Worm (Caenorhabditis elegans) whole organism, late embryonic: Measurements from ENCODE around the gene srh-73.

Experiments used
- C08G9.2 ChIP-seq: sonication (generic microtip); optimal IDR thresholded peaks from 2 replicates; lab custom pipeline; 2016; ENCODE audit warnings: mild to moderate bottlenecking, missing genetic modification characterization, moderate library complexity, missing compliant biosample characterization
- F13H6.1 ChIP-seq: sonication (generic microtip); optimal IDR thresholded peaks from 2 replicates; lab custom pipeline; 2016; ENCODE audit warnings: missing genetic modification characterization, missing compliant biosample characterization
- K02D7.2 ChIP-seq: sonication (generic microtip); optimal IDR thresholded peaks from 2 replicates; lab custom pipeline; 2017; ENCODE audit warnings: mild to moderate bottlenecking, missing genetic modification characterization, missing compliant biosample characterization
- K09A11.1 ChIP-seq: sonication (generic microtip); optimal IDR thresholded peaks from 2 replicates; lab custom pipeline; 2017; ENCODE audit warnings: antibody characterized with exemption, mild to moderate bottlenecking, missing genetic modification characterization, missing compliant biosample characterization; ENCODE audit not compliant: insufficient read depth
- T23F11.4 ChIP-seq: fragments of 200-800 bp; sonication (Bioruptor generic); optimal IDR thresholded peaks from 2 replicates; lab custom pipeline; 2018; ENCODE audit warnings: mild to moderate bottlenecking, missing genetic modification characterization, missing compliant biosample characterization
- Y22D7AL.16 ChIP-seq: sonication (generic microtip); optimal IDR thresholded peaks from 2 replicates; lab custom pipeline; 2016; ENCODE audit warnings: missing genetic modification characterization, missing compliant biosample characterization
- ahr-1 ChIP-seq: sonication (generic microtip); optimal IDR thresholded peaks from 2 replicates; lab custom pipeline; 2016; ENCODE audit warnings: missing genetic modification characterization, missing compliant biosample characterization
- ceh-18 ChIP-seq: sonication (generic microtip); optimal IDR thresholded peaks from 2 replicates; lab custom pipeline; 2016; ENCODE audit warnings: missing genetic modification characterization, missing compliant biosample characterization
- ceh-19 ChIP-seq: fragments of 200-800 bp; sonication (Bioruptor generic); optimal IDR thresholded peaks from 2 replicates; lab custom pipeline; 2018; ENCODE audit warnings: mild to moderate bottlenecking, missing genetic modification characterization, missing compliant biosample characterization
- ceh-34 ChIP-seq: sonication (generic microtip); optimal IDR thresholded peaks from 2 replicates; lab custom pipeline; 2016; ENCODE audit warnings: mild to moderate bottlenecking, missing genetic modification characterization, missing compliant biosample characterization
- ceh-9 ChIP-seq: sonication (generic microtip); optimal IDR thresholded peaks from 2 replicates; lab custom pipeline; 2016; ENCODE audit warnings: mild to moderate bottlenecking, missing genetic modification characterization, inconsistent platforms, missing compliant biosample characterization
- dmd-4 ChIP-seq: sonication (generic microtip); optimal IDR thresholded peaks from 2 replicates; lab custom pipeline; 2016; ENCODE audit warnings: borderline replicate concordance, missing genetic modification characterization, missing compliant biosample characterization
- dve-1 ChIP-seq: sonication (generic microtip); optimal IDR thresholded peaks from 2 replicates; lab custom pipeline; 2017; ENCODE audit warnings: antibody characterized with exemption, mild to moderate bottlenecking, missing genetic modification characterization, missing compliant biosample characterization
- elt-2 ChIP-seq: sonication (generic microtip); optimal IDR thresholded peaks from 2 replicates; lab custom pipeline; 2016; ENCODE audit warnings: missing genetic modification reagents, missing genetic modification characterization, missing compliant biosample characterization
- elt-4 ChIP-seq: sonication (generic microtip); optimal IDR thresholded peaks from 2 replicates; lab custom pipeline; 2016; ENCODE audit warnings: missing genetic modification characterization, missing compliant biosample characterization
- ets-4 ChIP-seq: sonication (generic microtip); optimal IDR thresholded peaks from 2 replicates; lab custom pipeline; 2016; ENCODE audit warnings: missing genetic modification characterization, missing compliant biosample characterization
- fax-1 ChIP-seq: sonication (generic microtip); optimal IDR thresholded peaks from 2 replicates; lab custom pipeline; 2016; ENCODE audit warnings: missing genotype, missing genetic modification characterization, missing compliant biosample characterization
- fkh-10 ChIP-seq: fragments of 150-350 bp; optimal IDR thresholded peaks from 2 replicates; lab custom pipeline; 2014; ENCODE audit warnings: missing biosample characterization, missing genetic modification reagents, missing genetic modification characterization
- gmeb-2 ChIP-seq: sonication (generic microtip); optimal IDR thresholded peaks from 2 replicates; lab custom pipeline; 2016; ENCODE audit warnings: missing genetic modification characterization, inconsistent platforms, missing compliant biosample characterization
- hlh-13 ChIP-seq: fragments of 200-800 bp; sonication (Bioruptor generic); optimal IDR thresholded peaks from 2 replicates; lab custom pipeline; 2018; ENCODE audit warnings: mild to moderate bottlenecking, missing genetic modification characterization, missing compliant biosample characterization
- hlh-15 ChIP-seq: sonication (generic microtip); optimal IDR thresholded peaks from 2 replicates; lab custom pipeline; 2016; ENCODE audit warnings: missing genetic modification characterization, missing compliant biosample characterization
- hlh-30 ChIP-seq: sonication (generic microtip); optimal IDR thresholded peaks from 2 replicates; lab custom pipeline; 2017; ENCODE audit warnings: antibody characterized with exemption, missing genetic modification characterization, missing compliant biosample characterization; ENCODE audit not compliant: insufficient read depth
- hlh-6 ChIP-seq: sonication (generic microtip); optimal IDR thresholded peaks from 2 replicates; lab custom pipeline; 2016; ENCODE audit warnings: missing genotype, missing genetic modification characterization, missing compliant biosample characterization
- hlh-8 ChIP-seq: sonication (generic microtip); optimal IDR thresholded peaks from 2 replicates; lab custom pipeline; 2016; ENCODE audit warnings: missing genotype, missing genetic modification characterization, missing compliant biosample characterization
- lin-11 ChIP-seq: fragments of 200-800 bp; sonication (Bioruptor generic); optimal IDR thresholded peaks from 2 replicates; lab custom pipeline; 2018; ENCODE audit warnings: mild to moderate bottlenecking, missing genetic modification characterization, missing compliant biosample characterization
- nfya-1 ChIP-seq: sonication (generic microtip); optimal IDR thresholded peaks from 2 replicates; lab custom pipeline; 2017; ENCODE audit warnings: missing genetic modification characterization, mild to moderate bottlenecking, missing compliant biosample characterization, antibody characterized with exemption, moderate library complexity
- npax-4 ChIP-seq: sonication (generic microtip); optimal IDR thresholded peaks from 2 replicates; lab custom pipeline; 2016; ENCODE audit warnings: missing genetic modification characterization, missing compliant biosample characterization
- odd-2 ChIP-seq: sonication (generic microtip); optimal IDR thresholded peaks from 2 replicates; lab custom pipeline; 2017; ENCODE audit warnings: antibody characterized with exemption, mild to moderate bottlenecking, missing genetic modification characterization, missing compliant biosample characterization
- pha-2 ChIP-seq: sonication (generic microtip); optimal IDR thresholded peaks from 2 replicates; lab custom pipeline; 2017; ENCODE audit warnings: mild to moderate bottlenecking, missing genetic modification characterization, missing compliant biosample characterization
- pha-4 ChIP-seq: fragments of 150-350 bp; optimal IDR thresholded peaks from 2 replicates; lab custom pipeline; 2018; ENCODE audit warnings: missing biosample characterization, missing genetic modification reagents, missing genetic modification characterization
- pqm-1 ChIP-seq: sonication (generic microtip); optimal IDR thresholded peaks from 2 replicates; lab custom pipeline; 2016; ENCODE audit warnings: missing genetic modification characterization, missing compliant biosample characterization
- pros-1 ChIP-seq: fragments of 150-350 bp; optimal IDR thresholded peaks from 2 replicates; lab custom pipeline; 2014; ENCODE audit warnings: missing biosample characterization, missing genetic modification reagents, missing genetic modification characterization
- ref-2 ChIP-seq: sonication (generic microtip); optimal IDR thresholded peaks from 2 replicates; lab custom pipeline; 2016; ENCODE audit warnings: missing genetic modification characterization, missing compliant biosample characterization
- rnt-1 ChIP-seq: sonication (generic microtip); optimal IDR thresholded peaks from 2 replicates; lab custom pipeline; 2016; ENCODE audit warnings: missing genetic modification characterization, missing compliant biosample characterization
- sdc-2 ChIP-seq: sonication (generic microtip); optimal IDR thresholded peaks from 2 replicates; lab custom pipeline; 2016; ENCODE audit warnings: missing genotype, missing genetic modification characterization, missing compliant biosample characterization
- syd-9 ChIP-seq: sonication (generic microtip); optimal IDR thresholded peaks from 2 replicates; lab custom pipeline; 2016; ENCODE audit warnings: mild to moderate bottlenecking, missing genetic modification characterization, moderate library complexity, missing compliant biosample characterization
- unc-55 ChIP-seq: sonication (generic microtip); optimal IDR thresholded peaks from 2 replicates; lab custom pipeline; 2017; ENCODE audit warnings: missing biosample characterization, missing genetic modification reagents, missing genetic modification characterization
- unc-86 ChIP-seq: sonication (generic microtip); optimal IDR thresholded peaks from 2 replicates; lab custom pipeline; 2016; ENCODE audit warnings: missing genetic modification characterization, missing compliant biosample characterization
- zip-5 ChIP-seq: sonication (generic microtip); optimal IDR thresholded peaks from 2 replicates; lab custom pipeline; 2016; ENCODE audit warnings: missing genetic modification characterization, missing compliant biosample characterization

srh-73 gene

DNA sequence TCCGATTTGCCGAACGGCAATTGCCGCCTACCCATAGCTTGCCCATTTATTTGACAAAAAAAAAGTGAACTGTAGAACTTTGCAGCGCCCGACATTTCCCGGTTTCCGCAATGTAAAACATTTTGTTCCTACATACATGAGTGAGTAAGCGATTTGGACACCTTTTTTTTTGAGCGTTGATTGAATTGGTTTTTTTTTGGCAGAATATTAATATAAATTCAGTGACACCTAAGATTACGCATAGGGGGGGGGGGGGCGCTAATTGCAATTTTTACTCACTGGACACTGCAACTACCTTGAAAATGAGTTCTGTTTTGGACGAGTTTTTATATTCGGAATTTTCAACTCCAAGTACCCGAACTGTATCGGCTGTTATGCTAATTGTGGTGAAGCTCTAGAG is 13.6 kb downstream of the srh-73 start, which contains the start of gene srx-118:
srx-118 (plus strand) TSS at position 301 of the 400 bp plus-strand sequence.
- no peak for TF ChIP-seq hlh-30 (tag; lab: Kevin White, UChicago)
- TF ChIP-seq ref-2 (tag; lab: Kevin White, UChicago), result no peak
- no peak for TF ChIP-seq elt-4 (tag; lab: Kevin White, UChicago)
- no peak for TF ChIP-seq T23F11.4 (GFP tag; lab: Kevin White, UChicago)
- TF ChIP-seq nfya-1 (tag; lab: Kevin White, UChicago), result no peak
- TF ChIP-seq gmeb-2, result no peak
- no peak for TF ChIP-seq unc-55 (GFP tag; lab: Kevin White, UChicago)
- no peak for TF ChIP-seq pqm-1 (tag; lab: Kevin White, UChicago)

DNA sequence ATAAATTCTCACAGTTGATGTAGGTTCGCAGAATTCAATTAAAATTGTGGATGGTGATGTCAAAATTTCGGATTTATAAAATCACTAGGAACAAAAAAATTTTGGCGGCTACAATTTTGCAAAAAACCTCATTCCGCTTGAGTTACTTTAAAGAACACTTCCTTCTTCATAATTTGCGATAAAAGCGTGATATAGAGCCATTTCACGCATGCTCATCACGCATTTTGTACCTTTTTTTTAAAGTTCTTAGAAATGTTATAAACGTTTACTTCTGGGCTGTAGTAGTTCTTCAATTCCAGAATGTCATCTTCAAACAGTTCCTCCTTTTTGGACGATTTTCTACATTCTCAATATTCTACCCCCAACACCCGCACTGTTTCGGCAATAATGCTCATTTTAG is 16.0 kb downstream of the srh-73 start, which contains the start of gene srx-119:
srx-119 (plus strand) TSS at position 301 of the 400 bp plus-strand sequence.
- no peak for TF ChIP-seq npax-4 (tag; lab: Kevin White, UChicago)
- TF ChIP-seq rnt-1, result no peak
- no peak for TF ChIP-seq unc-86
- no peak for TF ChIP-seq lin-11 (tag; lab: Kevin White, UChicago)
- no peak for TF ChIP-seq zip-5
- no peak for TF ChIP-seq K02D7.2 (tag; lab: Kevin White, UChicago)
- TF ChIP-seq fax-1 (tag; lab: Kevin White, UChicago), result no peak
- TF ChIP-seq dve-1, result no peak
- no peak for TF ChIP-seq syd-9 (tag; lab: Kevin White, UChicago)
- no peak for TF ChIP-seq ceh-19 (GFP tag; lab: Kevin White, UChicago)
- TF ChIP-seq pqm-1 (tag; lab: Kevin White, UChicago), result no peak
- TF ChIP-seq pha-4 (tag; lab: Kevin White, UChicago), result no peak
- no peak for TF ChIP-seq dmd-4 (tag; lab: Kevin White, UChicago)

DNA sequence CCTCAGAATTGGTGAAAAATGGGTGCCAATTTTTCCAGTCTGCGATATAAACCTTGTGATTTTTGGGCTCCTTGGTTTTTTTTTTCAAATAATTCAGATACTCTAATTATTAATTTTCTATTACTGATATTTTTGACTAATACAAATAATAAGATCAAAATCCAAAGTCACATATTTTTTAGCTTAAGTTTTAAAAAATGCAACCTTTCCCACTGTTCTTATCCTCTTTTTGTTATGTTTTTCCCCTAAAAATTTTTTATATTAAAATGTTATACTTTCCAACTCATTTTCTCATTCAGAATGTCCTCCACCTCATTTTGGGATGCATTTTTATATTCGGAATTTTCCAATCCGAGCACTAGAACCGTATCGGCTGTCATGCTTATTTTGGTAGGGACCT is 19.0 kb downstream of the srh-73 start, which contains the start of gene srx-120:
srx-120 (plus strand) TSS at position 301 of the 400 bp plus-strand sequence.
- TF ChIP-seq dve-1 (no peak), K02D7.2 (tag; lab: Kevin White, UChicago) (no peak), K09A11.1 (tag; lab: Kevin White, UChicago) (no peak), pros-1 (tag; lab: Kevin White, UChicago) (no peak), hlh-13 (GFP tag; lab: Kevin White, UChicago) (no peak), hlh-15 (tag; lab: Kevin White, UChicago) (no peak), ceh-18 (tag; lab: Kevin White, UChicago) (no peak), ceh-9 (no peak), hlh-6 (no peak), elt-2 (tag; lab: Kevin White, UChicago) (no peak), hlh-8 (tag; lab: Kevin White, UChicago) (no peak), Y22D7AL.16 (tag; lab: Kevin White, UChicago) (no peak)
- TF ChIP-seq, all 69 proteins: peak for 0

DNA sequence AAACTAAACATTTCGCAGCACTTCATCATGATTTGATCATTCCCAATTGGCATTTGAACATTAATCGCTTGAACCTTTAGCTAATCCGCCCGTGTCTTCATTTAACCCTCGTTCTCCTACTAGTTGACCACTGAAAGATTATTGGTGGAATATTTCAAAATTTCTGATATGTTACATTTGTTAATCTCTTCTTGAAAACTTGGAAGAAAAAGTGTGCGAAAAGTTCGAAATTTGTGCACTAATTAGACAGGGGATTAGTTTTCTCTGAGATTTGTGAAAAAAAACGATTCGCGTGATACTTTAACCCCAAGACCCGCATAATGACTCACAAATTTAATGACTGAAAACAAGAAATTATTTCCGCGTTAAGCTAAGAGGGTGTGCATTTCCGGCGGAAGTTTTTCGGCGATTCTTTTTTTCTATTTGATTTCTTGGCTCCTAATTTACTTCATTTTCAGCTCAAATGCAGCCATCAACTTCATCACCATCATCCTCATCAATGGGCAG is 23.4 kb downstream of the srh-73 start, which contains the start of gene nimk-1:
nimk-1 (plus strand) TSS at position 457 of the 507 bp plus-strand sequence.
- TF ChIP-seq F13H6.1 (tag; lab: Kevin White, UChicago) (no peak), ets-4 (tag; lab: Kevin White, UChicago) (no peak), Y22D7AL.16 (tag; lab: Kevin White, UChicago) (no peak), fax-1 (tag; lab: Kevin White, UChicago) (no peak), sdc-2 (tag; lab: Kevin White, UChicago) (no peak), hlh-30 (tag; lab: Kevin White, UChicago) (no peak), ceh-18 (tag; lab: Kevin White, UChicago) (no peak), unc-55 (GFP tag; lab: Kevin White, UChicago) (no peak), C08G9.2 (no peak), rnt-1 (no peak), fkh-10 (GFP tag; lab: Kevin White, UChicago) (no peak), dmd-4 (tag; lab: Kevin White, UChicago) (no peak), npax-4 (tag; lab: Kevin White, UChicago) (no peak), odd-2 (tag; lab: Kevin White, UChicago) (no peak), ahr-1 (tag; lab: Kevin White, UChicago) (no peak), dve-1 (no peak), ceh-34 (tag; lab: Kevin White, UChicago) (no peak), K02D7.2 (tag; lab: Kevin White, UChicago) (no peak), pha-2 (no peak)
- TF ChIP-seq, all 69 proteins: peak for 0
